Worm (Caenorhabditis elegans): Measurements from ENCODE around the gene B0495.9.

DNA sequence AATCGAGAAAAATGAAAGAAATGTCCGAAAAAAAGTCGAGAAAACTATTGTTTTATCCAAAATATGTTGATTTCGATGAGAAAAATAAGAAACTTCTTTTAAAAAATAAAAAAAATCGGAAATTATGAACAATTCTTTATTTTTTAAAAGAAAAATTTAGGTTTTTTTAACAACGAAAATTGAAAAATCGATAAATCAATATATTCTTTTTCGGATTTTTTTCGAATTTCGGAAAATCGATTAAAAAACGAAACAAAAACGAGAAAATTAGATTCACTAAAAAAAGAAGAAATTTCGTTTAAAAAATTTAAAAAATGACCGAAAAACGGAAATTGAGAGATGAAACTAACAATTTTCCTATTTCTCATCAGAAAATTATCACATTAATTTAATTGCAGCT is 38.5 kb downstream of the B0495.9 start:
- TF ChIP-seq hmbx-1 (tag; optimal IDR thresholded peaks at IDR 0.05) (no peak), ama-1 (optimal IDR thresholded peaks at IDR 0.05) (no peak), ceh-13 (GFP tag; optimal IDR thresholded peaks at IDR 0.05) (no peak), F13C5.2 (tag; optimal IDR thresholded peaks at IDR 0.05) (no peak), B0310.2 (tag; optimal IDR thresholded peaks at IDR 0.05) (no peak), tra-4 (tag; optimal IDR thresholded peaks at IDR 0.05) (no peak), sea-1 (GFP tag; conservative IDR thresholded peaks at IDR 0.05) (no peak), pes-1 (GFP tag; IDR thresholded peaks at IDR 0.05) (no peak), tbx-11 (GFP tag; IDR thresholded peaks at IDR 0.05) (no peak), flt-1 (GFP tag; IDR thresholded peaks at IDR 0.05) (no peak), hmg-4 (GFP tag; optimal IDR thresholded peaks at IDR 0.05) (no peak), ets-7 (tag; optimal IDR thresholded peaks at IDR 0.05) (no peak)
